Worm (Caenorhabditis elegans) whole organism, young adult: ENCODE measurements around the gene hot-9.

ENCODE experiments used
- F55B11.4 ChIP-seq: sonication (generic microtip); optimal IDR thresholded peaks from 2 replicates; lab custom pipeline; 2016; ENCODE audit warnings: missing compliant biosample characterization, missing genetic modification characterization, borderline replicate concordance; ENCODE audit not compliant: insufficient read depth
- ama-1 ChIP-seq, 3 experiments: fragments of 150-350 bp in 1 of 3; sonication (generic microtip) in 2 of 3; optimal IDR thresholded peaks; 2 replicates each; lab custom pipeline; 2014 to 2018; ENCODE audit warnings: missing biosample characterization in 2 of 3, missing genetic modification characterization in 2 of 3, missing genetic modification reagents in 2 of 3
- fkh-3 ChIP-seq: sonication (generic microtip); optimal IDR thresholded peaks from 2 replicates; lab custom pipeline; 2016; ENCODE audit warnings: mild to moderate bottlenecking, missing genetic modification characterization, missing compliant biosample characterization
- hsf-1 ChIP-seq: fragments of 200-800 bp; sonication (Bioruptor generic); IDR thresholded peaks from 2 replicates; pipeline ENCODE4 v1.3.6; 2022; ENCODE audit warnings: missing genetic modification reagents, missing genetic modification characterization, missing compliant biosample characterization
- lag-1 ChIP-seq: fragments of 200-800 bp; sonication (Bioruptor generic); IDR thresholded peaks from 2 replicates; pipeline ENCODE4 v1.3.6; 2022; ENCODE audit warnings: missing genetic modification reagents, missing genetic modification characterization, missing compliant biosample characterization
- snpc-3.4 ChIP-seq: sonication (generic microtip); optimal IDR thresholded peaks from 2 replicates; lab custom pipeline; 2017; ENCODE audit warnings: missing genetic modification characterization, mild to moderate bottlenecking, missing compliant biosample characterization, antibody characterized with exemption, moderate library complexity, missing genotype, missing genetic modification reagents
- tlf-1 ChIP-seq: fragments of 200-800 bp; sonication (Bioruptor generic); optimal IDR thresholded peaks from 2 replicates; lab custom pipeline; 2018; ENCODE audit warnings: mild to moderate bottlenecking, missing genetic modification characterization, missing compliant biosample characterization

- TF ChIP-seq ama-1 (optimal IDR thresholded peaks at IDR 0.05; lab: Kevin White, UChicago) (no peak), ama-1 (GFP tag; optimal IDR thresholded peaks at IDR 0.05; lab: Kevin White, UChicago) (no peak), tlf-1 (GFP tag; lab: Kevin White, UChicago) (no peak), F55B11.4 (no peak), hsf-1 (GFP tag; lab: Robert Waterston, UW) (no peak), fkh-3 (no peak), snpc-3.4 (tag; lab: Kevin White, UChicago) (peak; percentile 12), lag-1 (GFP tag; lab: Robert Waterston, UW) (no peak)
Observed at ce11 chrIV:5038744-5039143, 6.5 kb downstream of the hot-9 start.
